Fruit fly (Drosophila melanogaster) whole organism, prepupa: ENCODE measurements around the gene CG43638.

ENCODE experiments used
- CG10631 ChIP-seq: fragments of 200-800 bp; sonication (Bioruptor generic); optimal IDR thresholded peaks from 2 replicates; lab custom pipeline; 2016; ENCODE audit warnings: missing biosample characterization, missing genetic modification characterization
- CG10669 ChIP-seq: fragments of 200-800 bp; sonication (Bioruptor generic); optimal IDR thresholded peaks from 3 replicates; lab custom pipeline; 2018; ENCODE audit warnings: missing biosample characterization, mild to moderate bottlenecking, missing genetic modification characterization, moderate library complexity
- CG11294 ChIP-seq: fragments of 200-800 bp; sonication (Bioruptor generic); IDR thresholded peaks from 2 replicates; pipeline ENCODE4 v1.3.6; 2022; ENCODE audit warnings: missing biosample characterization, missing genetic modification characterization
- CG11762 ChIP-seq: fragments of 200-800 bp; sonication (Bioruptor generic); optimal IDR thresholded peaks from 3 replicates; lab custom pipeline; 2016; ENCODE audit warnings: missing biosample characterization, missing genetic modification characterization; ENCODE audit not compliant: insufficient read depth
- CG11902 ChIP-seq: fragments of 200-800 bp; sonication (Bioruptor generic); optimal IDR thresholded peaks from 3 replicates; lab custom pipeline; 2016; ENCODE audit warnings: missing biosample characterization, missing genetic modification characterization
- CG15336 ChIP-seq: fragments of 200-800 bp; sonication (Bioruptor generic); IDR thresholded peaks from 2 replicates; pipeline ENCODE4 v1.3.6; 2022; ENCODE audit warnings: missing biosample characterization, missing genetic modification characterization
- CG1621 ChIP-seq: fragments of 200-800 bp; sonication (Bioruptor generic); optimal IDR thresholded peaks from 3 replicates; lab custom pipeline; 2018; ENCODE audit warnings: missing biosample characterization, mild to moderate bottlenecking, missing genetic modification characterization
- CG16779 ChIP-seq: fragments of 200-800 bp; sonication (Bioruptor generic); optimal IDR thresholded peaks from 3 replicates; lab custom pipeline; 2017; ENCODE audit warnings: missing biosample characterization, mild to moderate bottlenecking, missing genetic modification characterization
- CG3032 ChIP-seq: fragments of 200-800 bp; optimal IDR thresholded peaks from 2 replicates; lab custom pipeline; 2019; ENCODE audit warnings: missing biosample characterization, mild to moderate bottlenecking, missing genetic modification characterization, moderate library complexity
- CG31627 ChIP-seq: fragments of 200-800 bp; sonication (Bioruptor generic); optimal IDR thresholded peaks from 3 replicates; lab custom pipeline; 2016; ENCODE audit warnings: missing biosample characterization, missing genetic modification characterization
- CG32006 ChIP-seq: fragments of 200-800 bp; sonication (Bioruptor generic); optimal IDR thresholded peaks from 3 replicates; lab custom pipeline; 2017; ENCODE audit warnings: missing biosample characterization, mild to moderate bottlenecking, missing genetic modification characterization
- CG34406 ChIP-seq: fragments of 200-800 bp; sonication (Bioruptor generic); optimal IDR thresholded peaks from 3 replicates; lab custom pipeline; 2016; ENCODE audit warnings: missing biosample characterization, missing genetic modification characterization
- CG3919 ChIP-seq: fragments of 200-800 bp; sonication (Bioruptor generic); optimal IDR thresholded peaks from 3 replicates; lab custom pipeline; 2016; ENCODE audit warnings: missing biosample characterization, missing genetic modification characterization
- CG4318 ChIP-seq: fragments of 200-800 bp; sonication (Bioruptor generic); optimal IDR thresholded peaks from 3 replicates; lab custom pipeline; 2017; ENCODE audit warnings: missing biosample characterization, mild to moderate bottlenecking, missing genetic modification characterization
- CG6163 ChIP-seq: fragments of 200-800 bp; sonication (Bioruptor generic); IDR thresholded peaks from 3 replicates; pipeline ENCODE4 v1.3.6; 2022; ENCODE audit warnings: missing biosample characterization, missing genetic modification characterization
- CG6276 ChIP-seq: fragments of 200-800 bp; sonication (Bioruptor generic); optimal IDR thresholded peaks from 2 replicates; lab custom pipeline; 2017; ENCODE audit warnings: missing biosample characterization, mild to moderate bottlenecking, missing genetic modification characterization
- CG6792 ChIP-seq: fragments of 200-800 bp; sonication (Bioruptor generic); optimal IDR thresholded peaks from 3 replicates; lab custom pipeline; 2016; ENCODE audit warnings: missing biosample characterization, missing genetic modification characterization
- CG6854 ChIP-seq: fragments of 200-800 bp; sonication (Bioruptor generic); optimal IDR thresholded peaks from 2 replicates; lab custom pipeline; 2017; ENCODE audit warnings: missing biosample characterization, mild to moderate bottlenecking, missing genetic modification characterization
- CG7368 ChIP-seq: fragments of 200-800 bp; sonication (Bioruptor generic); optimal IDR thresholded peaks from 3 replicates; lab custom pipeline; 2016; ENCODE audit warnings: missing biosample characterization, missing genetic modification characterization
- CG8119 ChIP-seq: fragments of 200-800 bp; sonication (Bioruptor generic); IDR thresholded peaks from 3 replicates; pipeline ENCODE4 v1.3.6; 2022; ENCODE audit warnings: missing biosample characterization, missing genetic modification characterization
- CG8319 ChIP-seq: fragments of 200-800 bp; sonication (Bioruptor generic); optimal IDR thresholded peaks from 3 replicates; lab custom pipeline; 2016; ENCODE audit warnings: missing biosample characterization, missing genetic modification characterization
- CG8632 ChIP-seq: fragments of 200-800 bp; sonication (Bioruptor generic); optimal IDR thresholded peaks from 3 replicates; lab custom pipeline; 2016; ENCODE audit warnings: missing biosample characterization, missing genetic modification characterization
- CG9139 ChIP-seq: fragments of 200-800 bp; sonication (Bioruptor generic); optimal IDR thresholded peaks from 3 replicates; lab custom pipeline; 2017; ENCODE audit warnings: missing biosample characterization, mild to moderate bottlenecking, missing genetic modification characterization
- Eip75B ChIP-seq: fragments of 200-800 bp; sonication (Bioruptor generic); optimal IDR thresholded peaks from 3 replicates; lab custom pipeline; 2016; ENCODE audit warnings: missing biosample characterization, missing genetic modification characterization
- Eip78C ChIP-seq: fragments of 200-800 bp; sonication (Bioruptor generic); peaks from one replicate; lab custom pipeline; 2016; ENCODE audit warnings: missing biosample characterization, missing genetic modification characterization
- Eip93F ChIP-seq: fragments of 200-800 bp; sonication (Bioruptor generic); optimal IDR thresholded peaks from 2 replicates; lab custom pipeline; 2016; ENCODE audit warnings: missing biosample characterization, mild to moderate bottlenecking, missing genetic modification characterization
- Ets21C ChIP-seq: fragments of 200-800 bp; sonication (Bioruptor generic); optimal IDR thresholded peaks from 3 replicates; lab custom pipeline; 2016; ENCODE audit warnings: missing biosample characterization, missing genetic modification characterization
- Ets96B ChIP-seq: fragments of 200-800 bp; optimal IDR thresholded peaks from 2 replicates; lab custom pipeline; 2019; ENCODE audit warnings: missing biosample characterization, mild to moderate bottlenecking, missing genetic modification characterization, moderate library complexity
- Gug ChIP-seq: fragments of 200-800 bp; sonication (Bioruptor generic); IDR thresholded peaks from 2 replicates; pipeline ENCODE4 v1.3.6; 2022; ENCODE audit warnings: missing biosample characterization, missing genetic modification characterization
- Hr38 ChIP-seq: sonication (Bioruptor generic); optimal IDR thresholded peaks from 2 replicates; lab custom pipeline; 2016; ENCODE audit warnings: missing biosample characterization, missing genetic modification characterization
- Hr39 ChIP-seq: fragments of 200-800 bp; sonication (Bioruptor generic); optimal IDR thresholded peaks from 2 replicates; lab custom pipeline; 2016; ENCODE audit warnings: missing biosample characterization, missing genetic modification characterization
- Hr4 ChIP-seq: fragments of 200-800 bp; sonication (Bioruptor generic); optimal IDR thresholded peaks from 3 replicates; lab custom pipeline; 2016; ENCODE audit warnings: missing biosample characterization, missing genetic modification characterization
- Lpt ChIP-seq: fragments of 200-800 bp; sonication (Bioruptor generic); optimal IDR thresholded peaks from 3 replicates; lab custom pipeline; 2016; ENCODE audit warnings: missing biosample characterization, missing genetic modification characterization
- Met ChIP-seq: fragments of 200-800 bp; sonication (Bioruptor generic); optimal IDR thresholded peaks from 3 replicates; lab custom pipeline; 2016; ENCODE audit warnings: missing biosample characterization, missing genetic modification characterization
- OdsH ChIP-seq: fragments of 200-800 bp; sonication (Bioruptor generic); optimal IDR thresholded peaks from 3 replicates; lab custom pipeline; 2016; ENCODE audit warnings: missing biosample characterization, missing genetic modification characterization
- Smox ChIP-seq: fragments of 200-800 bp; sonication (Bioruptor generic); optimal IDR thresholded peaks from 3 replicates; lab custom pipeline; 2016; ENCODE audit warnings: missing biosample characterization, missing genetic modification characterization
- Sox102F ChIP-seq: fragments of 200-800 bp; sonication (Bioruptor generic); optimal IDR thresholded peaks from 2 replicates; lab custom pipeline; 2016; ENCODE audit warnings: missing biosample characterization, mild to moderate bottlenecking, missing genetic modification characterization
- achi ChIP-seq: fragments of 200-800 bp; sonication (Bioruptor generic); optimal IDR thresholded peaks from 3 replicates; lab custom pipeline; 2016; ENCODE audit warnings: missing biosample characterization, missing genetic modification characterization
- acj6 ChIP-seq: fragments of 200-800 bp; sonication (Bioruptor generic); optimal IDR thresholded peaks from 3 replicates; lab custom pipeline; 2016; ENCODE audit warnings: missing biosample characterization, missing genetic modification characterization
- cyc ChIP-seq: fragments of 200-800 bp; sonication (Bioruptor generic); optimal IDR thresholded peaks from 3 replicates; lab custom pipeline; 2016; ENCODE audit warnings: missing biosample characterization, missing genetic modification characterization
- dac ChIP-seq: fragments of 200-800 bp; sonication (Bioruptor generic); optimal IDR thresholded peaks from 2 replicates; lab custom pipeline; 2017; ENCODE audit warnings: missing biosample characterization, mild to moderate bottlenecking, missing genetic modification characterization
- dsx ChIP-seq: fragments of 200-800 bp; optimal IDR thresholded peaks from 3 replicates; lab custom pipeline; 2019; ENCODE audit warnings: missing biosample characterization, mild to moderate bottlenecking, missing genetic modification characterization, moderate library complexity; ENCODE audit not compliant: poor library complexity, severe bottlenecking
- eg ChIP-seq: fragments of 200-800 bp; sonication (Bioruptor generic); IDR thresholded peaks from 3 replicates; pipeline ENCODE4 v1.3.6; 2022; ENCODE audit warnings: missing biosample characterization, missing genetic modification characterization
- esn ChIP-seq: fragments of 200-800 bp; sonication (Bioruptor generic); optimal IDR thresholded peaks from 2 replicates; lab custom pipeline; 2016; ENCODE audit warnings: missing biosample characterization, mild to moderate bottlenecking, missing genetic modification characterization, moderate library complexity
- fd85E ChIP-seq: fragments of 200-800 bp; sonication (Bioruptor generic); optimal IDR thresholded peaks from 3 replicates; lab custom pipeline; 2016; ENCODE audit warnings: missing biosample characterization, missing genetic modification characterization
- net ChIP-seq: fragments of 200-800 bp; sonication (Bioruptor generic); optimal IDR thresholded peaks from 3 replicates; lab custom pipeline; 2016; ENCODE audit warnings: missing biosample characterization, missing genetic modification characterization
- pdm3 ChIP-seq: fragments of 200-800 bp; sonication (Bioruptor generic); optimal IDR thresholded peaks from 3 replicates; lab custom pipeline; 2016; ENCODE audit warnings: missing biosample characterization, missing genetic modification characterization
- salr ChIP-seq, 2 experiments: fragments of 200-800 bp; sonication (Bioruptor generic); optimal IDR thresholded peaks; 3 replicates each; lab custom pipeline; 2016 to 2018; ENCODE audit warnings: missing biosample characterization in 2 of 2, missing genetic modification characterization in 2 of 2, mild to moderate bottlenecking in 1 of 2
- spab ChIP-seq: fragments of 200-800 bp; sonication (Bioruptor generic); optimal IDR thresholded peaks from 2 replicates; lab custom pipeline; 2017; ENCODE audit warnings: missing biosample characterization, mild to moderate bottlenecking, missing genetic modification characterization, missing genetic modification reagents
- ss ChIP-seq, 2 experiments: fragments of 200-800 bp; sonication (Bioruptor generic); optimal IDR thresholded peaks; 2 replicates in 1 of 2; 3 replicates in 1 of 2; lab custom pipeline; 2017 to 2018; ENCODE audit warnings: mild to moderate bottlenecking in 2 of 2, missing biosample characterization in 2 of 2, missing genetic modification characterization in 2 of 2, moderate library complexity in 1 of 2
- svp ChIP-seq: fragments of 200-800 bp; sonication (Bioruptor generic); peaks from one replicate; lab custom pipeline; 2016; ENCODE audit warnings: missing biosample characterization, missing genetic modification characterization
- topi ChIP-seq: fragments of 200-800 bp; sonication (Bioruptor generic); optimal IDR thresholded peaks from 3 replicates; lab custom pipeline; 2016; ENCODE audit warnings: missing biosample characterization, missing genetic modification characterization
- vri ChIP-seq: fragments of 200-800 bp; sonication (Bioruptor generic); optimal IDR thresholded peaks from 3 replicates; lab custom pipeline; 2016; ENCODE audit warnings: missing biosample characterization, mild to moderate bottlenecking, missing genetic modification characterization

The CG43638 gene

dm6 chr3L:12013698-12014097 lies 30.7 kb upstream of the CG43638 start:
- TF ChIP-seq CG11762 (GFP tag; lab: Kevin White, UChicago), result no peak
- TF ChIP-seq CG7368 (GFP tag; lab: Kevin White, UChicago), result no peak
- no peak for TF ChIP-seq CG6854 (GFP tag; lab: Kevin White, UChicago)
- no peak for TF ChIP-seq fd85E (GFP tag; lab: Kevin White, UChicago)
- peak in 1 of 2 experiments; percentile 27 for TF ChIP-seq salr (GFP tag; optimal IDR thresholded peaks at IDR 0.05; lab: Kevin White, UChicago)
- no peak for TF ChIP-seq achi (GFP tag; lab: Kevin White, UChicago)
- TF ChIP-seq CG3032 (tag; lab: Kevin White, UChicago), result peak; percentile 66
- TF ChIP-seq Hr38 (GFP tag; lab: Kevin White, UChicago), result no peak
- no peak for TF ChIP-seq Sox102F (GFP tag; lab: Kevin White, UChicago)
- no peak for TF ChIP-seq OdsH
- no peak for TF ChIP-seq CG15336 (GFP tag; lab: Robert Waterston, UW)
- no peak for TF ChIP-seq Smox
- TF ChIP-seq Gug (GFP tag; lab: Robert Waterston, UW), result no peak
- no peak for TF ChIP-seq CG16779
- TF ChIP-seq dac, result no peak
- peak; percentile 4 for TF ChIP-seq Lpt (GFP tag; lab: Kevin White, UChicago)
- TF ChIP-seq CG4318 (GFP tag; lab: Kevin White, UChicago), result no peak
- peak; percentile 23 for TF ChIP-seq Hr4 (GFP tag; lab: Kevin White, UChicago)
- no peak for TF ChIP-seq ss (GFP tag; optimal IDR thresholded peaks at IDR 0.05; lab: Kevin White, UChicago)
- no peak for TF ChIP-seq CG34406
- peak; percentile 6 for TF ChIP-seq CG32006 (GFP tag; lab: Kevin White, UChicago)
- TF ChIP-seq CG11902 (GFP tag; lab: Kevin White, UChicago), result no peak
- TF ChIP-seq CG8319 (GFP tag; lab: Kevin White, UChicago), result peak; percentile 0
- no peak for TF ChIP-seq CG8119 (GFP tag; lab: Robert Waterston, UW)
- TF ChIP-seq CG10669 (GFP tag; lab: Kevin White, UChicago), result peak; percentile 45
- peak; percentile 23 for TF ChIP-seq Met
- TF ChIP-seq CG6163, result peak; percentile 28; the same call in 1 of the 3 replicates
- TF ChIP-seq CG9139, result no peak
- TF ChIP-seq Hr39 (GFP tag; lab: Kevin White, UChicago), result peak; percentile 4
- TF ChIP-seq acj6, result no peak
- TF ChIP-seq CG31627 (GFP tag; lab: Kevin White, UChicago), result no peak
- no peak for TF ChIP-seq CG11294
- TF ChIP-seq Ets21C (GFP tag; lab: Kevin White, UChicago), result no peak
- peak; percentile 65 for TF ChIP-seq svp (GFP tag; lab: Kevin White, UChicago)
- peak; percentile 84 for TF ChIP-seq Eip78C
- TF ChIP-seq CG8632, result no peak
- TF ChIP-seq dsx (GFP tag; lab: Kevin White, UChicago), result no peak
- no peak for TF ChIP-seq Eip75B
- 0 out of 3 replicates have a peak, but pooled peaks have one; percentile 15 for TF ChIP-seq eg (GFP tag; lab: Robert Waterston, UW)
- peak; percentile 59 for TF ChIP-seq CG10631 (GFP tag; lab: Kevin White, UChicago)
- TF ChIP-seq cyc, result peak; percentile 13
- no peak for TF ChIP-seq topi (GFP tag; lab: Kevin White, UChicago)
- TF ChIP-seq CG6792, result peak; percentile 16
- peak; percentile 53 for TF ChIP-seq CG3919 (GFP tag; lab: Kevin White, UChicago)
- TF ChIP-seq vri (GFP tag; lab: Kevin White, UChicago), result no peak
- TF ChIP-seq esn (GFP tag; lab: Kevin White, UChicago), result peak; percentile 41
- peak; percentile 16 for TF ChIP-seq pdm3 (GFP tag; lab: Kevin White, UChicago)
- TF ChIP-seq CG1621 (tag; lab: Kevin White, UChicago), result peak; percentile 29
- TF ChIP-seq Eip93F (GFP tag; lab: Kevin White, UChicago), result no peak
- peak; percentile 61 for TF ChIP-seq Ets96B (tag; lab: Kevin White, UChicago)
- no peak for TF ChIP-seq spab (GFP tag; lab: Kevin White, UChicago)
- no peak for TF ChIP-seq net (GFP tag; lab: Kevin White, UChicago)
- TF ChIP-seq CG6276 (GFP tag; lab: Kevin White, UChicago), result no peak
